Fruit fly (Drosophila melanogaster) whole organism, embryonic: ENCODE data around the gene Dhc62B.

Experiments used
- Aef1 ChIP-seq: fragments of 200-800 bp; sonication (Bioruptor generic); IDR thresholded peaks from 3 replicates; pipeline ENCODE4 v1.3.6; 2022; ENCODE audit warnings: missing biosample characterization, missing genetic modification characterization
- BEAF-32 ChIP-seq: fragments of 200-800 bp; sonication (Bioruptor generic); optimal IDR thresholded peaks from 3 replicates; lab custom pipeline; 2017; ENCODE audit warnings: missing biosample characterization, missing genetic modification characterization, mild to moderate bottlenecking, moderate library complexity, missing genetic modification reagents
- CG10959 ChIP-seq: fragments of 200-800 bp; sonication (Bioruptor generic); IDR thresholded peaks from 2 replicates; pipeline ENCODE4 v1.3.6; 2022; ENCODE audit warnings: missing biosample characterization, missing genetic modification characterization
- CG13123 ChIP-seq: fragments of 200-800 bp; sonication (Bioruptor generic); optimal IDR thresholded peaks from 2 replicates; lab custom pipeline; 2016; ENCODE audit warnings: missing biosample characterization, missing genetic modification characterization
- CG16779 ChIP-seq: fragments of 200-800 bp; sonication (Bioruptor generic); IDR thresholded peaks from 2 replicates; pipeline ENCODE4 v1.3.6; 2022; ENCODE audit warnings: missing biosample characterization, missing genetic modification characterization
- CG16813 ChIP-seq: fragments of 200-800 bp; sonication (Bioruptor generic); IDR thresholded peaks from 3 replicates; pipeline ENCODE4 v1.3.6; 2022; ENCODE audit warnings: missing biosample characterization, missing genetic modification characterization; ENCODE audit not compliant: partially characterized antibody
- CG17361 ChIP-seq: fragments of 200-800 bp; sonication (Bioruptor generic); IDR thresholded peaks from 3 replicates; pipeline ENCODE4 v1.3.6; 2022; ENCODE audit warnings: missing biosample characterization, missing genetic modification characterization
- CG17385 ChIP-seq: fragments of 200-800 bp; sonication (Bioruptor generic); optimal IDR thresholded peaks from 3 replicates; lab custom pipeline; 2018; ENCODE audit warnings: missing biosample characterization, mild to moderate bottlenecking, missing genetic modification characterization
- CG17568 ChIP-seq: fragments of 200-800 bp; sonication (Bioruptor generic); optimal IDR thresholded peaks from 2 replicates; lab custom pipeline; 2018; ENCODE audit warnings: missing biosample characterization, mild to moderate bottlenecking, missing genetic modification characterization, moderate library complexity
- CG18619 ChIP-seq: fragments of 200-800 bp; sonication (Bioruptor generic); optimal IDR thresholded peaks from 3 replicates; lab custom pipeline; 2017; ENCODE audit warnings: missing biosample characterization, mild to moderate bottlenecking, missing genetic modification characterization
- CG2199 ChIP-seq: fragments of 200-800 bp; sonication (Bioruptor generic); IDR thresholded peaks from 3 replicates; pipeline ENCODE4 v1.3.6; 2022; ENCODE audit warnings: missing biosample characterization, missing genetic modification characterization
- CG2712 ChIP-seq: fragments of 200-800 bp; optimal IDR thresholded peaks from 3 replicates; lab custom pipeline; 2019; ENCODE audit warnings: missing biosample characterization, mild to moderate bottlenecking, missing genetic modification characterization, moderate library complexity
- CG30431 ChIP-seq: fragments of 200-800 bp; sonication (Bioruptor generic); optimal IDR thresholded peaks from 2 replicates; lab custom pipeline; 2017; ENCODE audit warnings: missing biosample characterization, missing genetic modification characterization
- CG3163 ChIP-seq: fragments of 200-800 bp; sonication (Bioruptor generic); optimal IDR thresholded peaks from 3 replicates; lab custom pipeline; 2016; ENCODE audit warnings: missing biosample characterization, missing genetic modification characterization
- CG32767 ChIP-seq: fragments of 200-800 bp; sonication (Bioruptor generic); IDR thresholded peaks from 2 replicates; pipeline ENCODE4 v1.3.6; 2022; ENCODE audit warnings: missing biosample characterization, missing genetic modification characterization
- CG33213 ChIP-seq: fragments of 200-800 bp; sonication (Bioruptor generic); optimal IDR thresholded peaks from 3 replicates; lab custom pipeline; 2016; ENCODE audit warnings: missing biosample characterization, missing genetic modification characterization
- CG6683 ChIP-seq: fragments of 200-800 bp; sonication (Bioruptor generic); optimal IDR thresholded peaks from 2 replicates; lab custom pipeline; 2017; ENCODE audit warnings: missing biosample characterization, mild to moderate bottlenecking, missing genetic modification characterization, missing genetic modification reagents
- CG6765 ChIP-seq: fragments of 200-800 bp; sonication (Bioruptor generic); optimal IDR thresholded peaks from 3 replicates; lab custom pipeline; 2017; ENCODE audit warnings: missing biosample characterization, mild to moderate bottlenecking, missing genetic modification characterization
- CG7928 ChIP-seq: fragments of 200-800 bp; sonication (Bioruptor generic); optimal IDR thresholded peaks from 2 replicates; lab custom pipeline; 2017; ENCODE audit warnings: missing biosample characterization, mild to moderate bottlenecking, missing genetic modification characterization
- CG8388 ChIP-seq: fragments of 200-800 bp; sonication (Bioruptor generic); optimal IDR thresholded peaks from 2 replicates; lab custom pipeline; 2019; ENCODE audit warnings: missing biosample characterization, mild to moderate bottlenecking, missing genetic modification characterization, moderate library complexity
- CG9727 ChIP-seq: fragments of 200-800 bp; sonication (Bioruptor generic); optimal IDR thresholded peaks from 3 replicates; lab custom pipeline; 2017; ENCODE audit warnings: missing biosample characterization, mild to moderate bottlenecking, missing genetic modification characterization
- CHES-1-like ChIP-seq: fragments of 200-800 bp; sonication (Bioruptor generic); optimal IDR thresholded peaks from 2 replicates; lab custom pipeline; 2016; ENCODE audit warnings: missing biosample characterization, missing genetic modification characterization
- Deaf1 ChIP-seq: fragments of 200-800 bp; optimal IDR thresholded peaks from 3 replicates; lab custom pipeline; 2019; ENCODE audit warnings: missing biosample characterization, mild to moderate bottlenecking, missing genetic modification characterization, moderate library complexity
- Dfd ChIP-seq, 2 experiments: fragments of >200 bp; optimal IDR thresholded peaks; 2 replicates each; lab custom pipeline; 2017; ENCODE audit warnings: missing biosample characterization in 2 of 2, missing genetic modification characterization in 2 of 2
- Dp ChIP-seq: fragments of 200-800 bp; sonication (Bioruptor generic); optimal IDR thresholded peaks from 2 replicates; lab custom pipeline; 2018; ENCODE audit warnings: missing biosample characterization, mild to moderate bottlenecking, missing genetic modification characterization, moderate library complexity
- ERR ChIP-seq: fragments of 200-800 bp; sonication (Bioruptor generic); optimal IDR thresholded peaks from 2 replicates; lab custom pipeline; 2016; ENCODE audit warnings: missing biosample characterization, missing genetic modification characterization
- GATAe ChIP-seq: fragments of 200-800 bp; sonication (Bioruptor generic); conservative IDR thresholded peaks from 2 replicates; pipeline ENCODE4 v1.3.6; 2022; ENCODE audit warnings: missing biosample characterization, missing genetic modification characterization
- H15 ChIP-seq: fragments of 200-800 bp; sonication (Bioruptor generic); IDR thresholded peaks from 3 replicates; pipeline ENCODE4 v1.3.6; 2022; ENCODE audit warnings: missing biosample characterization, missing genetic modification characterization
- Lpt ChIP-seq: fragments of >200 bp; optimal IDR thresholded peaks from 2 replicates; lab custom pipeline; 2018; ENCODE audit warnings: missing biosample characterization, missing genetic modification characterization
- MESR4 ChIP-seq: fragments of 200-800 bp; sonication (Bioruptor generic); optimal IDR thresholded peaks from 2 replicates; lab custom pipeline; 2018; ENCODE audit warnings: missing biosample characterization, mild to moderate bottlenecking, missing genetic modification characterization, moderate library complexity
- Oli ChIP-seq: fragments of 200-800 bp; sonication (Bioruptor generic); optimal IDR thresholded peaks from 2 replicates; lab custom pipeline; 2018; ENCODE audit warnings: missing biosample characterization, mild to moderate bottlenecking, missing genetic modification characterization, moderate library complexity
- Pdp1 ChIP-seq, 2 experiments: fragments of 200-800 bp; sonication (Bioruptor generic); optimal IDR thresholded peaks; 3 replicates each; lab custom pipeline; 2016; ENCODE audit warnings: missing biosample characterization in 2 of 2, missing genetic modification characterization in 2 of 2, mild to moderate bottlenecking in 1 of 2, moderate library complexity in 1 of 2
- Rx ChIP-seq: fragments of 200-800 bp; sonication (Bioruptor generic); IDR thresholded peaks from 2 replicates; pipeline ENCODE4 v1.3.6; 2022; ENCODE audit warnings: missing biosample characterization, missing genetic modification characterization
- Ssrp ChIP-seq: fragments of 200-800 bp; sonication (Bioruptor generic); optimal IDR thresholded peaks from 2 replicates; lab custom pipeline; 2018; ENCODE audit warnings: missing biosample characterization, mild to moderate bottlenecking, missing genetic modification characterization, moderate library complexity
- cas ChIP-seq: fragments of 200-800 bp; sonication (Bioruptor generic); IDR thresholded peaks from 2 replicates; pipeline ENCODE4 v1.3.6; 2022; ENCODE audit warnings: missing biosample characterization, missing genetic modification characterization
- caup ChIP-seq: fragments of 200-800 bp; sonication (Bioruptor generic); optimal IDR thresholded peaks from 3 replicates; lab custom pipeline; 2017; ENCODE audit warnings: missing biosample characterization, mild to moderate bottlenecking, missing genetic modification characterization, moderate library complexity; ENCODE audit not compliant: severe bottlenecking
- ewg ChIP-seq: fragments of 200-800 bp; sonication (Bioruptor generic); optimal IDR thresholded peaks from 3 replicates; lab custom pipeline; 2017; ENCODE audit warnings: mild to moderate bottlenecking, missing biosample characterization, missing genetic modification reagents, missing genetic modification characterization
- insv ChIP-seq, 2 experiments: fragments of 200-800 bp; sonication (Bioruptor generic); optimal IDR thresholded peaks; 3 replicates each; lab custom pipeline; 2016 to 2018; ENCODE audit warnings: missing biosample characterization in 2 of 2, missing genetic modification characterization in 2 of 2
- mld ChIP-seq: fragments of 200-800 bp; sonication (Bioruptor generic); IDR thresholded peaks from 3 replicates; pipeline ENCODE4 v1.3.6; 2022; ENCODE audit warnings: missing biosample characterization, missing genetic modification characterization; ENCODE audit not compliant: partially characterized antibody
- nau ChIP-seq: fragments of 200-800 bp; sonication (Bioruptor generic); optimal IDR thresholded peaks from 3 replicates; lab custom pipeline; 2017; ENCODE audit warnings: missing biosample characterization, mild to moderate bottlenecking, missing genetic modification characterization, missing genetic modification reagents
- nerfin-1 ChIP-seq: fragments of 200-800 bp; sonication (Bioruptor generic); optimal IDR thresholded peaks from 3 replicates; lab custom pipeline; 2019; ENCODE audit warnings: missing biosample characterization, mild to moderate bottlenecking, missing genetic modification characterization, moderate library complexity
- org-1 ChIP-seq: fragments of 200-800 bp; sonication (Bioruptor generic); optimal IDR thresholded peaks from 2 replicates; lab custom pipeline; 2017; ENCODE audit warnings: missing biosample characterization, missing genetic modification characterization
- prd ChIP-seq, 3 experiments: fragments of >200 bp in 2 of 3; fragments of 200-800 bp in 1 of 3; sonication (Bioruptor generic) in 1 of 3; optimal IDR thresholded peaks in 2 of 3; IDR thresholded peaks in 1 of 3; 2 replicates in 2 of 3; 3 replicates in 1 of 3; pipeline versions ENCODE4 v1.3.6 to Lab custom; 2017 to 2022; ENCODE audit warnings: missing biosample characterization in 1 of 3, missing genetic modification characterization in 1 of 3
- row ChIP-seq: fragments of 200-800 bp; sonication (Bioruptor generic); IDR thresholded peaks from 3 replicates; pipeline ENCODE4 v1.3.6; 2022; ENCODE audit warnings: missing biosample characterization, missing genetic modification characterization
- sens ChIP-seq: fragments of 200-800 bp; sonication (Bioruptor generic); peaks from one replicate; lab custom pipeline; 2016; ENCODE audit warnings: missing biosample characterization, missing genetic modification characterization
- seq ChIP-seq: fragments of 200-800 bp; sonication (Bioruptor generic); IDR thresholded peaks from 2 replicates; pipeline ENCODE4 v1.3.6; 2022; ENCODE audit warnings: missing biosample characterization, missing genetic modification characterization
- shn ChIP-seq: fragments of 200-800 bp; sonication (Bioruptor generic); optimal IDR thresholded peaks from 3 replicates; lab custom pipeline; 2016; ENCODE audit warnings: missing biosample characterization, missing genetic modification characterization
- vnd ChIP-seq: fragments of 200-800 bp; sonication (Bioruptor generic); IDR thresholded peaks from 3 replicates; pipeline ENCODE4 v1.3.6; 2022; ENCODE audit warnings: missing biosample characterization, missing genetic modification characterization; ENCODE audit not compliant: partially characterized antibody
- vvl ChIP-seq: fragments of 200-800 bp; sonication (Bioruptor generic); IDR thresholded peaks from 2 replicates; pipeline ENCODE4 v1.3.6; 2022; ENCODE audit warnings: missing biosample characterization, missing genetic modification characterization
- zen ChIP-seq: fragments of 200-800 bp; sonication (Bioruptor generic); optimal IDR thresholded peaks from 3 replicates; lab custom pipeline; 2018; ENCODE audit warnings: missing biosample characterization, mild to moderate bottlenecking, missing genetic modification characterization, moderate library complexity

Dhc62B gene

DNA sequence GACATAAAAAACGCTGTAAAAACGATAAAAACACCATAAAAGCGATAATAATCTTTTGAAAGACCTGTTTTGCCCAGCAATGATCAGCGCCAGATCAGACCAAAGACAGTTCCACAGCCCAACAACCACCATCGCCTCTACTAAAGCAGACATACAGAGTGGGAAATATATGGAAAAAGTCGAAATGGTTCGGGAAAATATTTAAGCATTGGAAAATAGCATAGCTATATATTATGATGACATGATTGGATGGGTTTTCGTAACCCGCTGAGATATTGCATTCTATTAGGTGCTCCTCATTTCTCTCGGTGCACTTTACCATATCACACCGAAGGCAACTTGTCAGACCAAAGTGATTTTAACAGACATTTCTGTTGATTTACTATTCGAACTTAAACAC, 37.1 kb upstream of the Dhc62B start (continued):
- TF ChIP-seq CG7928 (GFP tag; lab: Kevin White, UChicago) (peak; percentile 49), Dp (GFP tag; lab: Kevin White, UChicago) (no peak), CG6683 (peak; percentile 70), CG10959 (GFP tag; lab: Robert Waterston, UW) (peak; percentile 84), CG18619 (peak; percentile 82), Pdp1 (GFP tag; optimal IDR thresholded peaks at IDR 0.05; lab: Kevin White, UChicago) (peak; percentile 89), sens (GFP tag; lab: Kevin White, UChicago) (peak; percentile 98), vnd (GFP tag; lab: Robert Waterston, UW) (no peak), Ssrp (tag; lab: Kevin White, UChicago) (peak; percentile 78), CG16813 (GFP tag; lab: Robert Waterston, UW) (no peak), CG2199 (peak; percentile 95; the same call in 2 of the 3 replicates), shn (peak; percentile 80), CG3163 (peak; percentile 67), CG8388 (GFP tag; lab: Kevin White, UChicago) (peak; percentile 83), Lpt (no peak), CG17361 (GFP tag; lab: Robert Waterston, UW) (peak; percentile 82), zen (tag; lab: Kevin White, UChicago) (peak; percentile 53), nau (GFP tag; lab: Kevin White, UChicago) (no peak), ewg (peak; percentile 71), Deaf1 (tag; lab: Kevin White, UChicago) (peak; percentile 65), nerfin-1 (tag; lab: Kevin White, UChicago) (no peak), BEAF-32 (GFP tag; lab: Kevin White, UChicago) (no peak), Aef1 (peak; percentile 92), Rx (peak; percentile 87), CG6765 (peak; percentile 72), MESR4 (GFP tag; lab: Kevin White, UChicago) (peak; percentile 18), ERR (GFP tag; lab: Kevin White, UChicago) (peak; percentile 81), CG30431 (peak; percentile 79), CG9727 (peak; percentile 82), Oli (tag; lab: Kevin White, UChicago) (peak; percentile 87), CG2712 (tag; lab: Kevin White, UChicago) (peak; percentile 89), GATAe (GFP tag; lab: Robert Waterston, UW) (peak; percentile 67; the same call in 1 of the 2 replicates), prd (optimal IDR thresholded peaks at IDR 0.05; lab: Kevin White, UChicago) (no peak), prd (GFP tag; IDR thresholded peaks at IDR 0.05; lab: Robert Waterston, UW) (peak; percentile 93), row (GFP tag; lab: Robert Waterston, UW) (peak; percentile 92), vvl (GFP tag; lab: Robert Waterston, UW) (peak; percentile 94), Dfd (GFP tag; optimal IDR thresholded peaks at IDR 0.05; lab: Kevin White, UChicago) (no peak), insv (GFP tag; optimal IDR thresholded peaks at IDR 0.05; lab: Kevin White, UChicago) (no peak), CG33213 (GFP tag; lab: Kevin White, UChicago) (peak; percentile 87), CG17385 (GFP tag; lab: Kevin White, UChicago) (peak; percentile 87), CG17568 (GFP tag; lab: Kevin White, UChicago) (no peak), CG32767 (peak; percentile 82), mld (no peak), cas (GFP tag; lab: Robert Waterston, UW) (peak; percentile 83), CG13123 (GFP tag; lab: Kevin White, UChicago) (peak; percentile 81), seq (GFP tag; lab: Robert Waterston, UW) (peak; percentile 91), CG16779 (GFP tag; lab: Robert Waterston, UW) (peak; percentile 88), caup (peak; percentile 92), CHES-1-like (GFP tag; lab: Kevin White, UChicago) (peak; percentile 80), H15 (GFP tag; lab: Robert Waterston, UW) (peak; percentile 85), org-1 (GFP tag; lab: Kevin White, UChicago) (peak; percentile 84)
